Fruit fly (Drosophila melanogaster) whole organism, embryonic: ENCODE results near the gene mas.

Experiments used
- Ada2b ChIP-seq: fragments of 200-800 bp; sonication (Bioruptor generic); IDR thresholded peaks from 2 replicates; pipeline ENCODE4 v1.3.6; 2022; ENCODE audit warnings: missing biosample characterization, missing genetic modification characterization
- B-H1 ChIP-seq: fragments of 200-800 bp; sonication (Bioruptor generic); IDR thresholded peaks from 3 replicates; pipeline ENCODE4 v1.3.6; 2022; ENCODE audit warnings: missing biosample characterization, missing genetic modification characterization
- CG10959 ChIP-seq: fragments of 200-800 bp; sonication (Bioruptor generic); IDR thresholded peaks from 2 replicates; pipeline ENCODE4 v1.3.6; 2022; ENCODE audit warnings: missing biosample characterization, missing genetic modification characterization
- CG10979 ChIP-seq: fragments of 200-800 bp; sonication (Bioruptor generic); optimal IDR thresholded peaks from 2 replicates; lab custom pipeline; 2018; ENCODE audit warnings: missing biosample characterization, mild to moderate bottlenecking, missing genetic modification characterization, moderate library complexity
- CG12391 ChIP-seq: fragments of 200-800 bp; sonication (Bioruptor generic); optimal IDR thresholded peaks from 3 replicates; lab custom pipeline; 2018; ENCODE audit warnings: missing biosample characterization, mild to moderate bottlenecking, missing genetic modification characterization, moderate library complexity
- CG12659 ChIP-seq: fragments of 200-800 bp; sonication (Bioruptor generic); optimal IDR thresholded peaks from 3 replicates; lab custom pipeline; 2017; ENCODE audit warnings: mild to moderate bottlenecking, missing biosample characterization, missing genetic modification reagents, missing genetic modification characterization
- CG13894 ChIP-seq: fragments of 200-800 bp; sonication (Bioruptor generic); optimal IDR thresholded peaks from 3 replicates; lab custom pipeline; 2018; ENCODE audit warnings: missing biosample characterization, mild to moderate bottlenecking, missing genetic modification characterization, moderate library complexity
- CG14710 ChIP-seq: fragments of 200-800 bp; sonication (Bioruptor generic); optimal IDR thresholded peaks from 3 replicates; lab custom pipeline; 2019; ENCODE audit warnings: missing biosample characterization, mild to moderate bottlenecking, missing genetic modification characterization, moderate library complexity
- CG15479 ChIP-seq: fragments of 200-800 bp; sonication (Bioruptor generic); optimal IDR thresholded peaks from 3 replicates; lab custom pipeline; 2019; ENCODE audit warnings: missing biosample characterization, mild to moderate bottlenecking, missing genetic modification characterization, moderate library complexity
- CG15601 ChIP-seq: fragments of 200-800 bp; sonication (Bioruptor generic); optimal IDR thresholded peaks from 3 replicates; lab custom pipeline; 2019; ENCODE audit warnings: missing biosample characterization, mild to moderate bottlenecking, missing genetic modification characterization, moderate library complexity
- CG1602 ChIP-seq: fragments of 200-800 bp; sonication (Bioruptor generic); optimal IDR thresholded peaks from 3 replicates; lab custom pipeline; 2016; ENCODE audit warnings: missing biosample characterization, missing genetic modification characterization
- CG17385 ChIP-seq: fragments of 200-800 bp; sonication (Bioruptor generic); optimal IDR thresholded peaks from 3 replicates; lab custom pipeline; 2018; ENCODE audit warnings: missing biosample characterization, mild to moderate bottlenecking, missing genetic modification characterization
- CG18011 ChIP-seq: fragments of 200-800 bp; sonication (Bioruptor generic); optimal IDR thresholded peaks from 2 replicates; lab custom pipeline; 2017; ENCODE audit warnings: missing biosample characterization, missing genetic modification characterization, mild to moderate bottlenecking, moderate library complexity, missing genotype
- CG18764 ChIP-seq: fragments of 200-800 bp; sonication (Bioruptor generic); optimal IDR thresholded peaks from 3 replicates; lab custom pipeline; 2016; ENCODE audit warnings: missing biosample characterization, missing genetic modification characterization
- CG2199 ChIP-seq: fragments of 200-800 bp; sonication (Bioruptor generic); IDR thresholded peaks from 3 replicates; pipeline ENCODE4 v1.3.6; 2022; ENCODE audit warnings: missing biosample characterization, missing genetic modification characterization
- CG2678 ChIP-seq: fragments of 200-800 bp; sonication (Bioruptor generic); optimal IDR thresholded peaks from 3 replicates; lab custom pipeline; 2019; ENCODE audit warnings: missing biosample characterization, mild to moderate bottlenecking, missing genetic modification characterization, moderate library complexity
- CG2712 ChIP-seq: fragments of 200-800 bp; optimal IDR thresholded peaks from 3 replicates; lab custom pipeline; 2019; ENCODE audit warnings: missing biosample characterization, mild to moderate bottlenecking, missing genetic modification characterization, moderate library complexity
- CG30020 ChIP-seq: fragments of 200-800 bp; optimal IDR thresholded peaks from 2 replicates; lab custom pipeline; 2019; ENCODE audit warnings: missing biosample characterization, mild to moderate bottlenecking, missing genetic modification characterization, moderate library complexity
- CG30431 ChIP-seq: fragments of 200-800 bp; sonication (Bioruptor generic); optimal IDR thresholded peaks from 2 replicates; lab custom pipeline; 2017; ENCODE audit warnings: missing biosample characterization, missing genetic modification characterization
- CG3065 ChIP-seq: fragments of 200-800 bp; sonication (Bioruptor generic); optimal IDR thresholded peaks from 2 replicates; lab custom pipeline; 2016; ENCODE audit warnings: missing biosample characterization, missing genetic modification characterization
- CG31224 ChIP-seq: fragments of 200-800 bp; sonication (Bioruptor generic); IDR thresholded peaks from 2 replicates; pipeline ENCODE4 v1.3.6; 2022; ENCODE audit warnings: missing biosample characterization, missing genetic modification characterization
- CG33557 ChIP-seq: fragments of 200-800 bp; sonication (Bioruptor generic); optimal IDR thresholded peaks from 2 replicates; lab custom pipeline; 2019; ENCODE audit warnings: missing biosample characterization, mild to moderate bottlenecking, missing genetic modification characterization, moderate library complexity
- CG34224 ChIP-seq: fragments of 200-800 bp; sonication (Bioruptor generic); IDR thresholded peaks from 3 replicates; pipeline ENCODE4 v1.3.6; 2022; ENCODE audit warnings: missing biosample characterization, missing genetic modification characterization; ENCODE audit not compliant: partially characterized antibody
- CG3995 ChIP-seq: fragments of 200-800 bp; sonication (Bioruptor generic); optimal IDR thresholded peaks from 3 replicates; lab custom pipeline; 2016; ENCODE audit warnings: missing biosample characterization, missing genetic modification characterization
- CG4730 ChIP-seq: fragments of 200-800 bp; sonication (Bioruptor generic); IDR thresholded peaks from 2 replicates; pipeline ENCODE4 v1.3.6; 2022; ENCODE audit warnings: missing biosample characterization, missing genetic modification characterization
- CG4820 ChIP-seq: fragments of 200-800 bp; sonication (Bioruptor generic); optimal IDR thresholded peaks from 3 replicates; lab custom pipeline; 2016; ENCODE audit warnings: missing biosample characterization, missing genetic modification characterization
- CG6791 ChIP-seq: fragments of 200-800 bp; sonication (Bioruptor generic); IDR thresholded peaks from 3 replicates; pipeline ENCODE4 v1.3.6; 2022; ENCODE audit warnings: missing biosample characterization, missing genetic modification characterization; ENCODE audit not compliant: partially characterized antibody
- CG7271 ChIP-seq: fragments of 200-800 bp; sonication (Bioruptor generic); optimal IDR thresholded peaks from 2 replicates; lab custom pipeline; 2018; ENCODE audit warnings: missing biosample characterization, mild to moderate bottlenecking, missing genetic modification characterization, moderate library complexity
- CG9609 ChIP-seq: fragments of 200-800 bp; sonication (Bioruptor generic); optimal IDR thresholded peaks from 3 replicates; lab custom pipeline; 2016; ENCODE audit warnings: missing biosample characterization, missing genetic modification characterization
- CG9797 ChIP-seq: fragments of 200-800 bp; sonication (Bioruptor generic); optimal IDR thresholded peaks from 3 replicates; lab custom pipeline; 2018; ENCODE audit warnings: missing biosample characterization, mild to moderate bottlenecking, missing genetic modification characterization
- E2f1 ChIP-seq: fragments of 200-800 bp; sonication (Bioruptor generic); IDR thresholded peaks from 2 replicates; pipeline ENCODE4 v1.3.6; 2022; ENCODE audit warnings: missing biosample characterization, missing genetic modification characterization
- H2.0 ChIP-seq: fragments of 200-800 bp; sonication (Bioruptor generic); IDR thresholded peaks from 2 replicates; pipeline ENCODE4 v1.3.6; 2022; ENCODE audit warnings: missing biosample characterization, missing genetic modification characterization
- Lim3 ChIP-seq: fragments of 200-800 bp; sonication (Bioruptor generic); IDR thresholded peaks from 2 replicates; pipeline ENCODE4 v1.3.6; 2022; ENCODE audit warnings: missing biosample characterization, missing genetic modification characterization
- Med ChIP-seq: fragments of 200-800 bp; sonication (Bioruptor generic); peaks from one replicate; lab custom pipeline; 2016; ENCODE audit warnings: missing biosample characterization, missing genetic modification characterization, mild to moderate bottlenecking, inconsistent platforms, moderate library complexity
- Sry-β ChIP-seq: fragments of 200-800 bp; sonication (Bioruptor generic); optimal IDR thresholded peaks from 2 replicates; lab custom pipeline; 2018; ENCODE audit warnings: missing biosample characterization, mild to moderate bottlenecking, missing genetic modification characterization, moderate library complexity
- ara ChIP-seq: fragments of 200-800 bp; sonication (Bioruptor generic); IDR thresholded peaks from 2 replicates; pipeline ENCODE4 v1.3.6; 2022; ENCODE audit warnings: missing biosample characterization, missing genetic modification characterization
- br ChIP-seq: fragments of >200 bp; optimal IDR thresholded peaks from 2 replicates; lab custom pipeline; 2017
- bsh ChIP-seq, 2 experiments: fragments of 200-800 bp; sonication (Bioruptor generic); optimal IDR thresholded peaks; 2 replicates each; lab custom pipeline; 2017 to 2018; ENCODE audit warnings: mild to moderate bottlenecking in 2 of 2, missing biosample characterization in 2 of 2, missing genetic modification characterization in 2 of 2, moderate library complexity in 1 of 2
- chm ChIP-seq: fragments of 200-800 bp; sonication (Bioruptor generic); IDR thresholded peaks from 2 replicates; pipeline ENCODE4 v1.3.6; 2022; ENCODE audit warnings: missing biosample characterization, missing genetic modification characterization
- dmrt11E ChIP-seq: fragments of 200-800 bp; sonication (Bioruptor generic); optimal IDR thresholded peaks from 3 replicates; lab custom pipeline; 2018; ENCODE audit warnings: missing biosample characterization, mild to moderate bottlenecking, missing genetic modification characterization, moderate library complexity
- exex ChIP-seq: fragments of 200-800 bp; sonication (Bioruptor generic); optimal IDR thresholded peaks from 4 replicates; lab custom pipeline; 2018; ENCODE audit warnings: missing biosample characterization, mild to moderate bottlenecking, missing genetic modification characterization, moderate library complexity
- fd96Cb ChIP-seq: fragments of 200-800 bp; sonication (Bioruptor generic); optimal IDR thresholded peaks from 2 replicates; lab custom pipeline; 2018; ENCODE audit warnings: missing biosample characterization, mild to moderate bottlenecking, missing genetic modification characterization, moderate library complexity
- kni ChIP-seq: fragments of 200-800 bp; sonication (Bioruptor generic); optimal IDR thresholded peaks from 3 replicates; lab custom pipeline; 2017; ENCODE audit warnings: mild to moderate bottlenecking, missing biosample characterization, missing genetic modification reagents, missing genetic modification characterization
- nerfin-2 ChIP-seq: fragments of 200-800 bp; sonication (Bioruptor generic); IDR thresholded peaks from 2 replicates; pipeline ENCODE4 v1.3.6; 2022; ENCODE audit warnings: missing biosample characterization, missing genetic modification characterization; ENCODE audit not compliant: partially characterized antibody
- oc ChIP-seq: fragments of 200-800 bp; sonication (Bioruptor generic); optimal IDR thresholded peaks from 2 replicates; lab custom pipeline; 2018; ENCODE audit warnings: missing biosample characterization, mild to moderate bottlenecking, missing genetic modification characterization, moderate library complexity
- org-1 ChIP-seq: fragments of 200-800 bp; sonication (Bioruptor generic); optimal IDR thresholded peaks from 2 replicates; lab custom pipeline; 2017; ENCODE audit warnings: missing biosample characterization, missing genetic modification characterization
- row ChIP-seq: fragments of 200-800 bp; sonication (Bioruptor generic); IDR thresholded peaks from 3 replicates; pipeline ENCODE4 v1.3.6; 2022; ENCODE audit warnings: missing biosample characterization, missing genetic modification characterization
- sd ChIP-seq: fragments of 200-800 bp; sonication (Bioruptor generic); optimal IDR thresholded peaks from 3 replicates; lab custom pipeline; 2018; ENCODE audit warnings: missing biosample characterization, mild to moderate bottlenecking, missing genetic modification characterization, moderate library complexity
- sr ChIP-seq: fragments of 200-800 bp; sonication (Bioruptor generic); IDR thresholded peaks from 3 replicates; pipeline ENCODE4 v1.3.6; 2022; ENCODE audit warnings: missing biosample characterization, missing genetic modification characterization
- zen2 ChIP-seq: fragments of 200-800 bp; sonication (Bioruptor generic); IDR thresholded peaks from 3 replicates; pipeline ENCODE4 v1.3.6; 2022; ENCODE audit warnings: missing biosample characterization, missing genetic modification characterization; ENCODE audit not compliant: partially characterized antibody
- zfh1 ChIP-seq: fragments of 200-800 bp; sonication (Bioruptor generic); IDR thresholded peaks from 3 replicates; pipeline ENCODE4 v1.3.6; 2022; ENCODE audit warnings: missing biosample characterization, missing genetic modification characterization

Gene mas

DNA sequence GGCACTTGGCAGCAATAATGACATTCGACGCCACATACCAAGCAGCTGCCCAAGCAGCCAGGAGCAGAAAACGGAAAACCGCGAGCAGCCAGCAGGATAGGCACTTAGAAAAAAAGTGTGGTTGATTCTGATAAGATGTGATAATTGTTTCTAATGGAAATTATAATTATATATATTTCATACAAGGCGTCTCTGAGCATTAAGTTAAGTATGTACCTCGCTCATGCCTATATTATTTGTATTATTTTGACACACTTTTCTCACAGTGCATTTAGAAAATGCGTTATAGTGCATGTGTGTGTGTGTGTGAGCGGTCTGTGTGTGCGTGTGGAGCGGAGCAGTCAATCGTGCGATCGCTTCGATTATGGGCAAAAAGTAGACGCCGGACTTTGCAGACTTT is 8.9 kb downstream of the mas start (continued):
- TF ChIP-seq CG9609 (GFP tag; lab: Kevin White, UChicago) (no peak), Lim3 (GFP tag; lab: Robert Waterston, UW) (no peak), kni (GFP tag; lab: Kevin White, UChicago) (no peak), org-1 (GFP tag; lab: Kevin White, UChicago) (no peak), Ada2b (GFP tag; lab: Robert Waterston, UW) (no peak), CG7271 (peak; percentile 59), CG14710 (tag; lab: Kevin White, UChicago) (peak; percentile 39), exex (tag; lab: Kevin White, UChicago) (no peak), CG17385 (no peak), CG4730 (GFP tag; lab: Robert Waterston, UW) (no peak), CG34224 (GFP tag; lab: Robert Waterston, UW) (no peak), CG3995 (no peak), CG9797 (GFP tag; lab: Kevin White, UChicago) (no peak), zen2 (no peak), CG30020 (no peak), nerfin-2 (GFP tag; lab: Robert Waterston, UW) (no peak), CG6791 (GFP tag; lab: Robert Waterston, UW) (no peak), CG31224 (GFP tag; lab: Robert Waterston, UW) (no peak), CG10979 (tag; lab: Kevin White, UChicago) (peak; percentile 67), CG13894 (tag; lab: Kevin White, UChicago) (no peak), oc (no peak), CG12391 (tag; lab: Kevin White, UChicago) (peak; percentile 34), zfh1 (GFP tag; lab: Robert Waterston, UW) (peak; percentile 70), CG2712 (tag; lab: Kevin White, UChicago) (peak; percentile 72), CG4820 (GFP tag; lab: Kevin White, UChicago) (peak; percentile 7), chm (GFP tag; lab: Robert Waterston, UW) (peak; percentile 47; the same call in 1 of the 2 replicates), CG15479 (GFP tag; lab: Kevin White, UChicago) (peak; percentile 5), sr (GFP tag; lab: Robert Waterston, UW) (no peak), CG33557 (peak; percentile 22), sd (tag; lab: Kevin White, UChicago) (no peak), bsh (GFP tag; optimal IDR thresholded peaks at IDR 0.05; lab: Kevin White, UChicago) (peak; percentile 23 to 47), CG12659 (GFP tag; lab: Kevin White, UChicago) (no peak), fd96Cb (tag; lab: Kevin White, UChicago) (peak; percentile 19), Med (peak; percentile 58), CG10959 (GFP tag; lab: Robert Waterston, UW) (peak; percentile 55; the same call in 1 of the 2 replicates), H2.0 (no peak), br (lab: Kevin White, UChicago) (no peak), CG2678 (tag; lab: Kevin White, UChicago) (no peak), E2f1 (GFP tag; lab: Robert Waterston, UW) (peak; percentile 17; the same call in 1 of the 2 replicates), row (GFP tag; lab: Robert Waterston, UW) (peak; percentile 45; the same call in 2 of the 3 replicates), CG30431 (GFP tag; lab: Kevin White, UChicago) (peak; percentile 44), ara (GFP tag; lab: Robert Waterston, UW) (peak; percentile 66; the same call in 1 of the 2 replicates), CG18764 (GFP tag; lab: Kevin White, UChicago) (no peak), dmrt11E (tag; lab: Kevin White, UChicago) (peak; percentile 69), CG2199 (GFP tag; lab: Robert Waterston, UW) (no peak), CG3065 (GFP tag; lab: Kevin White, UChicago) (no peak), CG15601 (tag; lab: Kevin White, UChicago) (no peak), CG18011 (GFP tag; lab: Kevin White, UChicago) (no peak), Sry-β (GFP tag; lab: Kevin White, UChicago) (no peak), B-H1 (GFP tag; lab: Robert Waterston, UW) (no peak), CG1602 (GFP tag; lab: Kevin White, UChicago) (peak; percentile 33)
